Fruit fly (Drosophila melanogaster) whole organism, embryonic: ENCODE measurements around the gene CG34107.

Experiments used
- Blimp-1 ChIP-seq: fragments of 200-800 bp; sonication (Bioruptor generic); optimal IDR thresholded peaks from 3 replicates; lab custom pipeline; 2018; ENCODE audit warnings: missing biosample characterization, missing genetic modification characterization, mild to moderate bottlenecking, moderate library complexity, missing genetic modification reagents
- CG10209 ChIP-seq: fragments of 200-800 bp; sonication (Bioruptor generic); optimal IDR thresholded peaks from 3 replicates; lab custom pipeline; 2017; ENCODE audit warnings: missing biosample characterization, mild to moderate bottlenecking, missing genetic modification characterization, missing genetic modification reagents
- CG1024 ChIP-seq: fragments of 200-800 bp; sonication (Bioruptor generic); IDR thresholded peaks from 2 replicates; pipeline ENCODE4 v1.3.6; 2022; ENCODE audit warnings: missing biosample characterization, missing genetic modification characterization
- CG11504 ChIP-seq: fragments of 200-800 bp; sonication (Bioruptor generic); optimal IDR thresholded peaks from 3 replicates; lab custom pipeline; 2019; ENCODE audit warnings: missing biosample characterization, mild to moderate bottlenecking, missing genetic modification characterization, moderate library complexity
- CG1233 ChIP-seq: fragments of 200-800 bp; sonication (Bioruptor generic); optimal IDR thresholded peaks from 4 replicates; lab custom pipeline; 2018; ENCODE audit warnings: missing biosample characterization, mild to moderate bottlenecking, missing genetic modification characterization
- CG12391 ChIP-seq: fragments of 200-800 bp; sonication (Bioruptor generic); optimal IDR thresholded peaks from 3 replicates; lab custom pipeline; 2018; ENCODE audit warnings: missing biosample characterization, mild to moderate bottlenecking, missing genetic modification characterization, moderate library complexity
- CG14441 ChIP-seq: fragments of 200-800 bp; sonication (Bioruptor generic); IDR thresholded peaks from 2 replicates; pipeline ENCODE4 v1.3.6; 2022; ENCODE audit warnings: missing biosample characterization, missing genetic modification characterization
- CG15269 ChIP-seq: fragments of 200-800 bp; sonication (Bioruptor generic); optimal IDR thresholded peaks from 2 replicates; lab custom pipeline; 2018; ENCODE audit warnings: missing biosample characterization, mild to moderate bottlenecking, missing genetic modification characterization, moderate library complexity
- CG1832 ChIP-seq: fragments of 200-800 bp; sonication (Bioruptor generic); optimal IDR thresholded peaks from 2 replicates; lab custom pipeline; 2017; ENCODE audit warnings: missing biosample characterization, mild to moderate bottlenecking, missing genetic modification characterization, inconsistent platforms
- CG2678 ChIP-seq: fragments of 200-800 bp; sonication (Bioruptor generic); optimal IDR thresholded peaks from 3 replicates; lab custom pipeline; 2019; ENCODE audit warnings: missing biosample characterization, mild to moderate bottlenecking, missing genetic modification characterization, moderate library complexity
- CG30403 ChIP-seq: fragments of 200-800 bp; sonication (Bioruptor generic); optimal IDR thresholded peaks from 3 replicates; lab custom pipeline; 2016; ENCODE audit warnings: missing biosample characterization, missing genetic modification characterization
- CG3065 ChIP-seq: fragments of 200-800 bp; sonication (Bioruptor generic); optimal IDR thresholded peaks from 2 replicates; lab custom pipeline; 2016; ENCODE audit warnings: missing biosample characterization, missing genetic modification characterization
- CG31441 ChIP-seq: fragments of 200-800 bp; sonication (Bioruptor generic); IDR thresholded peaks from 2 replicates; pipeline ENCODE4 v1.3.6; 2022; ENCODE audit warnings: missing biosample characterization, missing genetic modification characterization
- CG34422 ChIP-seq: fragments of 200-800 bp; sonication (Bioruptor generic); IDR thresholded peaks from 3 replicates; pipeline ENCODE4 v1.3.6; 2022; ENCODE audit warnings: missing biosample characterization, missing genetic modification characterization
- CG7839 ChIP-seq: fragments of 200-800 bp; sonication (Bioruptor generic); optimal IDR thresholded peaks from 3 replicates; lab custom pipeline; 2018; ENCODE audit warnings: missing biosample characterization, mild to moderate bottlenecking, missing genetic modification characterization, moderate library complexity
- CG8290 ChIP-seq, 3 experiments: fragments of 200-800 bp; sonication (Bioruptor generic); optimal IDR thresholded peaks; 2 replicates each; lab custom pipeline; 2016 to 2019; ENCODE audit warnings: missing biosample characterization in 3 of 3, missing genetic modification characterization in 3 of 3, mild to moderate bottlenecking in 2 of 3, moderate library complexity in 1 of 3
- Drgx ChIP-seq: fragments of 200-800 bp; sonication (Bioruptor generic); IDR thresholded peaks from 2 replicates; pipeline ENCODE4 v1.3.6; 2022; ENCODE audit warnings: missing biosample characterization, missing genetic modification characterization
- E2f2 ChIP-seq: fragments of 200-800 bp; sonication (Bioruptor generic); IDR thresholded peaks from 2 replicates; pipeline ENCODE4 v1.3.6; 2022; ENCODE audit warnings: missing biosample characterization, missing genetic modification characterization
- Fer1 ChIP-seq: fragments of 200-800 bp; sonication (Bioruptor generic); optimal IDR thresholded peaks from 2 replicates; lab custom pipeline; 2017; ENCODE audit warnings: missing biosample characterization, mild to moderate bottlenecking, missing genetic modification characterization
- Fer2 ChIP-seq: fragments of 200-800 bp; sonication (Bioruptor generic); optimal IDR thresholded peaks from 2 replicates; lab custom pipeline; 2018; ENCODE audit warnings: missing biosample characterization, mild to moderate bottlenecking, missing genetic modification characterization, moderate library complexity
- HmgD ChIP-seq: fragments of 200-800 bp; sonication (Bioruptor generic); optimal IDR thresholded peaks from 3 replicates; lab custom pipeline; 2016; ENCODE audit warnings: missing biosample characterization, missing genetic modification characterization
- Hr39 ChIP-seq: fragments of >200 bp; optimal IDR thresholded peaks from 2 replicates; lab custom pipeline; 2017
- Neu2 ChIP-seq: fragments of 200-800 bp; sonication (Bioruptor generic); optimal IDR thresholded peaks from 3 replicates; lab custom pipeline; 2016; ENCODE audit warnings: missing biosample characterization, missing genetic modification characterization, borderline replicate concordance
- Pdp1 ChIP-seq, 2 experiments: fragments of 200-800 bp; sonication (Bioruptor generic); optimal IDR thresholded peaks; 3 replicates each; lab custom pipeline; 2016; ENCODE audit warnings: missing biosample characterization in 2 of 2, missing genetic modification characterization in 2 of 2, mild to moderate bottlenecking in 1 of 2, moderate library complexity in 1 of 2
- Ptx1 ChIP-seq: fragments of 200-800 bp; sonication (Bioruptor generic); IDR thresholded peaks from 2 replicates; pipeline ENCODE4 v1.3.6; 2022; ENCODE audit warnings: missing biosample characterization, missing genetic modification characterization
- Side ChIP-seq: fragments of 200-800 bp; sonication (Bioruptor generic); optimal IDR thresholded peaks from 2 replicates; lab custom pipeline; 2016; ENCODE audit warnings: missing biosample characterization, missing genetic modification characterization
- Sox100B ChIP-seq: fragments of 200-800 bp; sonication (Bioruptor generic); optimal IDR thresholded peaks from 3 replicates; lab custom pipeline; 2018; ENCODE audit warnings: missing biosample characterization, mild to moderate bottlenecking, missing genetic modification characterization
- bab2 ChIP-seq: fragments of 200-800 bp; sonication (Bioruptor generic); optimal IDR thresholded peaks from 2 replicates; lab custom pipeline; 2016; ENCODE audit warnings: missing biosample characterization, missing genetic modification characterization
- btn ChIP-seq: fragments of 200-800 bp; sonication (Bioruptor generic); optimal IDR thresholded peaks from 2 replicates; lab custom pipeline; 2016; ENCODE audit warnings: missing biosample characterization, missing genetic modification characterization
- chm ChIP-seq: fragments of 200-800 bp; sonication (Bioruptor generic); IDR thresholded peaks from 2 replicates; pipeline ENCODE4 v1.3.6; 2022; ENCODE audit warnings: missing biosample characterization, missing genetic modification characterization
- dmrt99B ChIP-seq: fragments of 200-800 bp; sonication (Bioruptor generic); optimal IDR thresholded peaks from 2 replicates; lab custom pipeline; 2018; ENCODE audit warnings: missing biosample characterization, mild to moderate bottlenecking, missing genetic modification characterization, moderate library complexity
- eve ChIP-seq, 2 experiments: fragments of >200 bp; optimal IDR thresholded peaks; 2 replicates each; lab custom pipeline; 2017; ENCODE audit warnings: missing biosample characterization in 2 of 2, missing genetic modification characterization in 2 of 2
- gem ChIP-seq: fragments of 200-800 bp; sonication (Bioruptor generic); optimal IDR thresholded peaks from 2 replicates; lab custom pipeline; 2019; ENCODE audit warnings: missing biosample characterization, mild to moderate bottlenecking, missing genetic modification characterization, moderate library complexity
- grau ChIP-seq: fragments of 200-800 bp; optimal IDR thresholded peaks from 3 replicates; lab custom pipeline; 2019; ENCODE audit warnings: missing biosample characterization, mild to moderate bottlenecking, missing genetic modification characterization, moderate library complexity
- gsb ChIP-seq: fragments of 200-800 bp; sonication (Bioruptor generic); IDR thresholded peaks from 2 replicates; pipeline ENCODE4 v1.3.6; 2022; ENCODE audit warnings: missing biosample characterization, missing genetic modification characterization
- hkb ChIP-seq, 2 experiments: fragments of 200-800 bp in 1 of 2; fragments of >200 bp in 1 of 2; sonication (Bioruptor generic) in 1 of 2; IDR thresholded peaks in 1 of 2; optimal IDR thresholded peaks in 1 of 2; 2 replicates each; pipeline versions ENCODE4 v1.3.6 to Lab custom; 2017 to 2022; ENCODE audit warnings: missing biosample characterization in 1 of 2, missing genetic modification characterization in 1 of 2
- lmd ChIP-seq: fragments of 200-800 bp; sonication (Bioruptor generic); IDR thresholded peaks from 2 replicates; pipeline ENCODE4 v1.3.6; 2022; ENCODE audit warnings: missing biosample characterization, missing genetic modification characterization
- maf-S ChIP-seq: fragments of 200-800 bp; sonication (Bioruptor generic); optimal IDR thresholded peaks from 2 replicates; lab custom pipeline; 2016; ENCODE audit warnings: missing biosample characterization, missing genetic modification characterization
- otp ChIP-seq: fragments of 200-800 bp; sonication (Bioruptor generic); IDR thresholded peaks from 3 replicates; pipeline ENCODE4, ENCODE4 v1.3.6; 2022; ENCODE audit warnings: missing biosample characterization, missing genetic modification characterization
- phol ChIP-seq: fragments of 200-800 bp; sonication (Bioruptor generic); optimal IDR thresholded peaks from 3 replicates; lab custom pipeline; 2018; ENCODE audit warnings: missing biosample characterization, mild to moderate bottlenecking, missing genetic modification characterization, moderate library complexity
- prd ChIP-seq, 3 experiments: fragments of >200 bp in 2 of 3; fragments of 200-800 bp in 1 of 3; sonication (Bioruptor generic) in 1 of 3; optimal IDR thresholded peaks in 2 of 3; IDR thresholded peaks in 1 of 3; 2 replicates in 2 of 3; 3 replicates in 1 of 3; pipeline versions ENCODE4 v1.3.6 to Lab custom; 2017 to 2022; ENCODE audit warnings: missing biosample characterization in 1 of 3, missing genetic modification characterization in 1 of 3
- row ChIP-seq: fragments of 200-800 bp; sonication (Bioruptor generic); IDR thresholded peaks from 3 replicates; pipeline ENCODE4 v1.3.6; 2022; ENCODE audit warnings: missing biosample characterization, missing genetic modification characterization
- seq ChIP-seq: fragments of 200-800 bp; sonication (Bioruptor generic); IDR thresholded peaks from 2 replicates; pipeline ENCODE4 v1.3.6; 2022; ENCODE audit warnings: missing biosample characterization, missing genetic modification characterization
- sima ChIP-seq: fragments of 200-800 bp; sonication (Bioruptor generic); optimal IDR thresholded peaks from 2 replicates; lab custom pipeline; 2016; ENCODE audit warnings: missing biosample characterization, missing genetic modification characterization
- sob ChIP-seq: fragments of 200-800 bp; sonication (Bioruptor generic); IDR thresholded peaks from 2 replicates; pipeline ENCODE4 v1.3.6; 2022; ENCODE audit warnings: missing biosample characterization, missing genetic modification characterization
- tna ChIP-seq: fragments of 200-800 bp; sonication (Bioruptor generic); IDR thresholded peaks from 2 replicates; pipeline ENCODE4 v1.3.6; 2022; ENCODE audit warnings: missing biosample characterization, missing genetic modification characterization; ENCODE audit not compliant: partially characterized antibody
- ttk ChIP-seq: fragments of 200-800 bp; sonication (Bioruptor generic); IDR thresholded peaks from 2 replicates; pipeline ENCODE4 v2.1.2; 2022; ENCODE audit warnings: missing biosample characterization, missing genetic modification characterization
- unpg ChIP-seq: fragments of 200-800 bp; sonication (Bioruptor generic); optimal IDR thresholded peaks from 3 replicates; lab custom pipeline; 2018; ENCODE audit warnings: missing biosample characterization, mild to moderate bottlenecking, missing genetic modification characterization, moderate library complexity
- vvl ChIP-seq: fragments of 200-800 bp; sonication (Bioruptor generic); IDR thresholded peaks from 2 replicates; pipeline ENCODE4 v1.3.6; 2022; ENCODE audit warnings: missing biosample characterization, missing genetic modification characterization

The CG34107 gene

dm6 chr3R:10272695-10273094 is 48.0 kb downstream of the CG34107 start (continued):
- no peak for TF ChIP-seq CG10209
- no peak for TF ChIP-seq CG3065 (GFP tag; lab: Kevin White, UChicago)
- 0 out of 2 replicates have a peak, but pooled peaks have one; percentile 12 for TF ChIP-seq lmd (GFP tag; lab: Robert Waterston, UW)
- peak; percentile 52 for TF ChIP-seq dmrt99B (tag; lab: Kevin White, UChicago)
- peak; percentile 57 for TF ChIP-seq CG11504 (tag; lab: Kevin White, UChicago)
- TF ChIP-seq CG34422 = no peak
- TF ChIP-seq Sox100B (GFP tag; lab: Kevin White, UChicago) = peak; percentile 14
- peak; percentile 31 for TF ChIP-seq CG30403 (GFP tag; lab: Kevin White, UChicago)
- no peak for TF ChIP-seq CG1832 (GFP tag; lab: Kevin White, UChicago)
- TF ChIP-seq CG7839 = peak; percentile 41
- 0 out of 2 replicates have a peak, but pooled peaks have one; percentile 31 for TF ChIP-seq ttk (GFP tag; lab: Robert Waterston, UW)
- peak; percentile 18 for TF ChIP-seq CG12391 (tag; lab: Kevin White, UChicago)
- peak; percentile 76 for TF ChIP-seq Drgx (GFP tag; lab: Robert Waterston, UW)
- no peak for TF ChIP-seq CG1233
- TF ChIP-seq Hr39 (lab: Kevin White, UChicago) = no peak
- TF ChIP-seq Neu2 (GFP tag; lab: Kevin White, UChicago) = no peak
- TF ChIP-seq btn = no peak
- TF ChIP-seq chm = no peak
- TF ChIP-seq Blimp-1 (GFP tag; lab: Kevin White, UChicago) = no peak
- TF ChIP-seq Fer1 (GFP tag; lab: Kevin White, UChicago) = peak; percentile 8
- peak; percentile 38 for TF ChIP-seq CG15269 (tag; lab: Kevin White, UChicago)
- no peak for TF ChIP-seq Fer2 (tag; lab: Kevin White, UChicago)
- TF ChIP-seq HmgD = no peak
- TF ChIP-seq tna (GFP tag; lab: Robert Waterston, UW) = no peak
- TF ChIP-seq bab2 = peak; percentile 6
- no peak for TF ChIP-seq maf-S (GFP tag; lab: Kevin White, UChicago)
- peak; percentile 45; the same call in 1 of the 2 replicates for TF ChIP-seq vvl (GFP tag; lab: Robert Waterston, UW)
- TF ChIP-seq gem (tag; lab: Kevin White, UChicago) = peak; percentile 59
- TF ChIP-seq otp = no peak
- peak; percentile 45; the same call in 1 of the 2 replicates for TF ChIP-seq Ptx1 (GFP tag; lab: Robert Waterston, UW)
- TF ChIP-seq CG8290 (GFP tag; optimal IDR thresholded peaks at IDR 0.05; lab: Kevin White, UChicago) = no peak
- TF ChIP-seq CG8290 (tag; optimal IDR thresholded peaks at IDR 0.05; lab: Kevin White, UChicago) = no peak
- peak; percentile 48 for TF ChIP-seq CG2678 (tag; lab: Kevin White, UChicago)
- TF ChIP-seq unpg (GFP tag; lab: Kevin White, UChicago) = peak; percentile 32
- peak; percentile 11 for TF ChIP-seq phol (tag; lab: Kevin White, UChicago)
- peak; percentile 19; the same call in 1 of the 2 replicates for TF ChIP-seq CG31441
- no peak for TF ChIP-seq sima (GFP tag; lab: Kevin White, UChicago)
- peak; percentile 13; the same call in 1 of the 2 replicates for TF ChIP-seq CG14441 (GFP tag; lab: Robert Waterston, UW)
- TF ChIP-seq CG1024 = 0 out of 2 replicates have a peak, but pooled peaks have one; percentile 39
- no peak for TF ChIP-seq hkb (optimal IDR thresholded peaks at IDR 0.05; lab: Kevin White, UChicago)
- TF ChIP-seq hkb (GFP tag; IDR thresholded peaks at IDR 0.05; lab: Robert Waterston, UW) = peak; percentile 64; the same call in 1 of the 2 replicates
- TF ChIP-seq sob (GFP tag; lab: Robert Waterston, UW) = no peak
- peak in 1 of 2 experiments; percentile 10 for TF ChIP-seq Pdp1 (GFP tag; optimal IDR thresholded peaks at IDR 0.05; lab: Kevin White, UChicago)
- TF ChIP-seq Side (GFP tag; lab: Kevin White, UChicago) = no peak
- TF ChIP-seq row (GFP tag; lab: Robert Waterston, UW) = peak; percentile 50
- TF ChIP-seq gsb (GFP tag; lab: Robert Waterston, UW) = no peak
- TF ChIP-seq eve (GFP tag; optimal IDR thresholded peaks at IDR 0.05; lab: Kevin White, UChicago) = no peak
- TF ChIP-seq prd (optimal IDR thresholded peaks at IDR 0.05; lab: Kevin White, UChicago) = no peak
- TF ChIP-seq prd (GFP tag; IDR thresholded peaks at IDR 0.05; lab: Robert Waterston, UW) = 0 out of 3 replicates have a peak, but pooled peaks have one; percentile 24
- peak; percentile 25 for TF ChIP-seq grau (tag; lab: Kevin White, UChicago)
- no peak; the same call in 1 of the 2 replicates for TF ChIP-seq E2f2
- 0 out of 2 replicates have a peak, but pooled peaks have one; percentile 44 for TF ChIP-seq seq (GFP tag; lab: Robert Waterston, UW)
